Fruit fly (Drosophila melanogaster): ENCODE results near the gene CG34432.

Gene CG34432

DNA sequence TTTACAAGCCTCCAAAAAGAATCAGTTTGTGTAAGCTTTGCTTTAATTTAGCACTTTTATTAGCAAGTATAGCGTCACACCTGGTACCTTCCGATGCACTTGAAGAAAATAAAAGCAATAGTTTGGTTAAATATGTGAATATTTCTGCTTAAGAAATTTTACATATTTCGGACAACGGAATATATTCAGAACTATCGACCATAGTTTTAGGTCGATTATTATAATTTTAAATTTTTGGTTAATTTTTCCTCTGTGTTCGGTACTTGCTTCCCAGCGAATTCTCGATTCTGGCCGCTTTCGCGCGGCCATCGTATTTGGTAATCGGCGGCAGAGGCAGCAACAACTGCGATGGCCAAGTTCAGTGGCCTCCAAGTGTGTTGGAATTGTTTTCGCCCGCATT, 40.7 kb downstream of the CG34432 start:
- no peak for TF ChIP-seq CG17801 (GFP tag; optimal IDR thresholded peaks at IDR 0.05; ENCODE audit: partially characterized antibody)

DNA sequence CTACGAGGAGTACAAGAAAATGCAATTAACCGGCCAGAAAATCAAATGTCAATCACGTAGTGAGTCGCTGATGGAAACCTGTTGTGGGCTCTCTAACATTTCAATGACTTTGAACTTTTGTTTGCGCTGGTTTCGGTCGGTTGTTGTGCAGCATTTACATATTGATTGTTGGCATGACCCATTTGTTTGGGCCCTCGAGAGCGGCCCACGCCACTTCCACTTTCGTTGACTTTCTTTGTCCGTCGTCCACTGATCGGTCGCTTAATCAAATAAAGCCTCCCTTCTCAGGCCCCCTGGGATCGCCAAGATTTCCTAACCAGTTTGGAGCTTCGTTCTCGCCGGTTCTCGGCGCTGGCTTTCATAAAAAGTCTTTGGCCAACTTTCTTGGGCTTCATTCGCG, 41.3 kb downstream of the CG34432 start, which contains the start of gene Spn100A:
Spn100A (plus strand) TSS at position 392 of the 400 bp plus-strand sequence.
- no peak for TF ChIP-seq CG17801 (GFP tag; optimal IDR thresholded peaks at IDR 0.05; ENCODE audit: partially characterized antibody)

DNA sequence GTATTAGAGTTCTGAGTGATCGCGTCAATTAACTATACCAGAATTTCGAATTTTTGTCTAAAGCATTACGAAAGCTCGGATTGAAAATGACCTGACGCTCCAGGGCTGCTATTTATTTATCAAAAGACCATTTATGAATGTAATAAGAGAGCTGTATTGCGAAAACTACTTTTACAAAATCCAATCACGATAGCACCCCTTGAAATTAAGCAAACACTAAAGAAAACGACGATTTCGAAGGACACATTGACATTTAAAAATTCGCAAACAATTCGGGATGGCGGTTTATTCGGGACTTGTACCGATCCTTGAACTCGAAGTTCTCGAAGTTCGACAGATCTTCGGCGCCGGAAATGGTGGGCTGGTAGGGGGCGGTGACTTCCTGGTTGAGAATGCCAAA, 46.4 kb downstream of the CG34432 start, which contains the start of gene CG12069:
CG12069 (minus strand) TSS at position 101 of the 400 bp plus-strand sequence.
- no peak for TF ChIP-seq CG17801 (GFP tag; optimal IDR thresholded peaks at IDR 0.05; ENCODE audit: partially characterized antibody)

DNA sequence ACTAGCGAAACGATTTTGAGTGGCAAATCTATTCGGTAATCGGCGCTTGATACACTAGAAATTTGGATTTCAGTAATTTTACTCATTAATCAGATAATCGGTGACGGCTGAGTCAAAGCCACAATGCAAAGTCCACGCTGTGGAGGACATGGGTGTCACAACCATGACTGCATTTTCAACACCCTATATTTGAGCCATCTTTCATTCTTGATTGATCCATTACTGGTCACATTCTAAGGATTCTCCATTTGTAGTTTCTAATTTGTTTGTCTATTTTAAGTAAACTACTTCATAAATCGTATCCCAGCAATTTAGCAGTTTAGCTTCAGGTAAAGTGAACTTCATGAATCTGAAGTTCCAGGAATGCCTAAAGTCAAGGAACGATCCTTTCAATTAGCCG, 48.1 kb downstream of the CG34432 start, which contains the start of gene Pka-C2:
Pka-C2 (minus strand) TSS at position 101 of the 400 bp plus-strand sequence.
- no peak for TF ChIP-seq CG17801 (GFP tag; optimal IDR thresholded peaks at IDR 0.05; ENCODE audit: partially characterized antibody)

DNA sequence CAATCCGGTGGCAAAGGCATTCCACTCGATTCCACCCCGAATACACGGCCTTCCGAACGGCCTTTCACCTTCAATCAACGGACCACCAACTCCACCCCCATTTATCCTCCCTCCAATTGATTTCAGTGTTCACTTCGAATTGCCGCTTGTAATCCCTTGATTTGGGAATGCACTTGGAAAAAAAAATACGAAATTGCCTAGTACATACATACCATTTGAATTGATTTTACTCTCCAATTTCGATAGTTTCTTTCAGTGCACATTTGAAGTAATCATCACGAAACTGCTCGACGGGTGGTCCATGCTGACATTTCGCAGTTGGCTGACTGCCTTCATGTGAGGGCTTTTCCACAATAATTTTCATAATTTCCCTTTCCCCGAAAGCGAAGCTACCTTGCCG, 50.2 kb downstream of the CG34432 start:
- TF ChIP-seq CG17801 (GFP tag; optimal IDR thresholded peaks at IDR 0.05; ENCODE audit: partially characterized antibody), result no peak

All from ovary, adult (tissue).